Worm (Caenorhabditis elegans) whole organism, young adult: Measurements from ENCODE around the gene F20D12.7.

Source experiments
- C06A6.2 ChIP-seq: fragments of 200-800 bp; sonication (Bioruptor generic); conservative IDR thresholded peaks from 2 replicates; pipeline ENCODE4 v1.3.6; 2022; ENCODE audit warnings: missing genetic modification characterization, missing compliant biosample characterization
- C17E4.6 ChIP-seq: fragments of 200-800 bp; sonication (Bioruptor generic); IDR thresholded peaks from 2 replicates; pipeline ENCODE4 v1.3.6; 2022; ENCODE audit warnings: missing genetic modification reagents, missing genetic modification characterization, missing compliant biosample characterization
- D2030.7 ChIP-seq: fragments of 200-800 bp; sonication (Bioruptor generic); IDR thresholded peaks from 2 replicates; pipeline ENCODE4 v1.3.6; 2022; ENCODE audit warnings: missing genetic modification reagents, missing genetic modification characterization, missing compliant biosample characterization
- F10E7.11 ChIP-seq: sonication (generic microtip); optimal IDR thresholded peaks from 2 replicates; lab custom pipeline; 2017; ENCODE audit warnings: mild to moderate bottlenecking, missing genetic modification characterization, moderate library complexity, missing compliant biosample characterization
- F49E8.2 ChIP-seq: sonication (generic microtip); optimal IDR thresholded peaks from 3 replicates; lab custom pipeline; 2017; ENCODE audit warnings: missing genetic modification characterization, mild to moderate bottlenecking, missing compliant biosample characterization, antibody characterized with exemption, moderate library complexity; ENCODE audit not compliant: insufficient read depth
- F52B5.7 ChIP-seq: sonication (generic microtip); optimal IDR thresholded peaks from 2 replicates; lab custom pipeline; 2016; ENCODE audit warnings: mild to moderate bottlenecking, missing genetic modification characterization, missing compliant biosample characterization
- F57A8.1 ChIP-seq: fragments of 200-800 bp; sonication (Bioruptor generic); optimal IDR thresholded peaks from 2 replicates; lab custom pipeline; 2018; ENCODE audit warnings: mild to moderate bottlenecking, missing genetic modification characterization, moderate library complexity, missing compliant biosample characterization
- K12H6.12 ChIP-seq: fragments of 200-800 bp; sonication (Bioruptor generic); optimal IDR thresholded peaks from 2 replicates; lab custom pipeline; 2018; ENCODE audit warnings: mild to moderate bottlenecking, missing genetic modification characterization, missing compliant biosample characterization
- ZK185.1 ChIP-seq: sonication (generic microtip); optimal IDR thresholded peaks from 2 replicates; lab custom pipeline; 2016; ENCODE audit warnings: mild to moderate bottlenecking, missing genetic modification characterization, missing compliant biosample characterization; ENCODE audit not compliant: poor library complexity, severe bottlenecking
- akir-1 ChIP-seq: fragments of 200-800 bp; sonication (Bioruptor generic); optimal IDR thresholded peaks from 2 replicates; lab custom pipeline; 2018; ENCODE audit warnings: mild to moderate bottlenecking, missing genetic modification characterization, moderate library complexity, missing compliant biosample characterization
- ama-1 ChIP-seq, 3 experiments: fragments of 150-350 bp in 1 of 3; sonication (generic microtip) in 2 of 3; optimal IDR thresholded peaks; 2 replicates each; lab custom pipeline; 2014 to 2018; ENCODE audit warnings: missing biosample characterization in 2 of 3, missing genetic modification characterization in 2 of 3, missing genetic modification reagents in 2 of 3
- aptf-3 ChIP-seq: fragments of 200-800 bp; sonication (Bioruptor generic); IDR thresholded peaks from 2 replicates; pipeline ENCODE4 v1.3.6; 2022; ENCODE audit warnings: missing genetic modification characterization, missing compliant biosample characterization
- athp-1 ChIP-seq: sonication (generic microtip); optimal IDR thresholded peaks from 2 replicates; lab custom pipeline; 2017; ENCODE audit warnings: mild to moderate bottlenecking, missing genetic modification characterization, missing compliant biosample characterization
- attf-3 ChIP-seq: fragments of 200-800 bp; sonication (Bioruptor generic); conservative IDR thresholded peaks from 2 replicates; pipeline ENCODE4 v1.3.6; 2022; ENCODE audit warnings: missing genetic modification reagents, missing genetic modification characterization, missing compliant biosample characterization
- bed-1 ChIP-seq: fragments of 200-800 bp; sonication (Bioruptor generic); IDR thresholded peaks from 2 replicates; pipeline ENCODE4 v1.3.6; 2022; ENCODE audit warnings: missing genetic modification reagents, missing genetic modification characterization, missing compliant biosample characterization
- bed-2 ChIP-seq: fragments of 200-800 bp; sonication (Bioruptor generic); IDR thresholded peaks from 2 replicates; pipeline ENCODE4 v1.3.6; 2022; ENCODE audit warnings: missing genetic modification reagents, missing genetic modification characterization, missing compliant biosample characterization
- cebp-1 ChIP-seq, 2 experiments: fragments of 200-800 bp in 1 of 2; sonication (Bioruptor generic) in 1 of 2; sonication (generic microtip) in 1 of 2; IDR thresholded peaks in 1 of 2; optimal IDR thresholded peaks in 1 of 2; 2 replicates each; pipeline versions ENCODE4 v1.3.6 to Lab custom; 2017 to 2022; ENCODE audit warnings: missing compliant biosample characterization in 2 of 2, missing genetic modification characterization in 2 of 2, mild to moderate bottlenecking in 1 of 2, missing genetic modification reagents in 1 of 2, moderate library complexity in 1 of 2
- cebp-2 ChIP-seq: fragments of 200-800 bp; sonication (Bioruptor generic); IDR thresholded peaks from 2 replicates; pipeline ENCODE4 v1.3.6; 2022; ENCODE audit warnings: missing genetic modification characterization, missing compliant biosample characterization
- ceh-100 ChIP-seq: fragments of 200-800 bp; sonication (Bioruptor generic); IDR thresholded peaks from 2 replicates; pipeline ENCODE4 v1.3.6; 2022; ENCODE audit warnings: missing genetic modification reagents, missing genetic modification characterization, missing compliant biosample characterization
- ceh-40 ChIP-seq: fragments of 200-800 bp; sonication (Bioruptor generic); IDR thresholded peaks from 2 replicates; pipeline ENCODE4 v1.3.6; 2022; ENCODE audit warnings: missing genetic modification characterization, missing compliant biosample characterization
- ceh-58 ChIP-seq: fragments of 200-800 bp; sonication (Bioruptor generic); IDR thresholded peaks from 2 replicates; pipeline ENCODE4 v1.3.6; 2022; ENCODE audit warnings: missing genetic modification characterization, missing compliant biosample characterization
- ceh-91 ChIP-seq: fragments of 200-800 bp; sonication (Bioruptor generic); IDR thresholded peaks from 2 replicates; pipeline ENCODE4 v1.3.6; 2022; ENCODE audit warnings: missing genetic modification reagents, missing genetic modification characterization, missing compliant biosample characterization
- die-1 ChIP-seq: sonication (generic microtip); optimal IDR thresholded peaks from 2 replicates; lab custom pipeline; 2016; ENCODE audit warnings: missing genotype, mild to moderate bottlenecking, missing genetic modification characterization, missing compliant biosample characterization
- dox-1 ChIP-seq: fragments of 200-800 bp; sonication (Bioruptor generic); IDR thresholded peaks from 2 replicates; pipeline ENCODE4 v1.3.6; 2022; ENCODE audit warnings: missing genetic modification reagents, missing genetic modification characterization, missing compliant biosample characterization
- egl-44 ChIP-seq: fragments of 200-800 bp; sonication (Bioruptor generic); IDR thresholded peaks from 2 replicates; pipeline ENCODE4 v1.3.6; 2022; ENCODE audit warnings: missing genetic modification reagents, missing genetic modification characterization, missing compliant biosample characterization
- fkh-3 ChIP-seq: sonication (generic microtip); optimal IDR thresholded peaks from 2 replicates; lab custom pipeline; 2016; ENCODE audit warnings: mild to moderate bottlenecking, missing genetic modification characterization, missing compliant biosample characterization
- him-1 ChIP-seq: sonication (generic microtip); optimal IDR thresholded peaks from 2 replicates; lab custom pipeline; 2016; ENCODE audit warnings: missing genotype, missing genetic modification reagents, missing genetic modification characterization, missing compliant biosample characterization
- hmg-20 ChIP-seq: fragments of 200-800 bp; sonication (Bioruptor generic); IDR thresholded peaks from 2 replicates; pipeline ENCODE4 v1.3.6; 2022; ENCODE audit warnings: missing genetic modification reagents, missing genetic modification characterization, missing compliant biosample characterization
- hsf-1 ChIP-seq: fragments of 200-800 bp; sonication (Bioruptor generic); IDR thresholded peaks from 2 replicates; pipeline ENCODE4 v1.3.6; 2022; ENCODE audit warnings: missing genetic modification reagents, missing genetic modification characterization, missing compliant biosample characterization
- let-526 ChIP-seq: fragments of 200-800 bp; sonication (Bioruptor generic); IDR thresholded peaks from 2 replicates; pipeline ENCODE4 v1.3.6; 2022; ENCODE audit warnings: missing genetic modification reagents, missing genetic modification characterization, missing compliant biosample characterization
- let-607 ChIP-seq, 2 experiments: fragments of 200-800 bp in 1 of 2; sonication (Bioruptor generic) in 1 of 2; sonication (generic microtip) in 1 of 2; optimal IDR thresholded peaks; 2 replicates each; lab custom pipeline; 2016 to 2018; ENCODE audit warnings: mild to moderate bottlenecking in 2 of 2, missing compliant biosample characterization in 2 of 2, missing genetic modification characterization in 2 of 2, moderate library complexity in 2 of 2, missing genotype in 1 of 2
- lin-35 ChIP-seq, 3 experiments: fragments of 150-350 bp in 2 of 3; sonication (generic microtip) in 1 of 3; optimal IDR thresholded peaks; 2 replicates each; lab custom pipeline; 2014 to 2018; ENCODE audit warnings: missing biosample characterization in 3 of 3, missing genetic modification characterization in 3 of 3, missing genetic modification reagents in 3 of 3
- lir-1 ChIP-seq: fragments of 200-800 bp; sonication (Bioruptor generic); conservative IDR thresholded peaks from 2 replicates; pipeline ENCODE4 v1.3.6; 2022; ENCODE audit warnings: missing genetic modification reagents, missing genetic modification characterization, missing compliant biosample characterization
- lsl-1 ChIP-seq: fragments of 200-800 bp; sonication (Bioruptor generic); optimal IDR thresholded peaks from 2 replicates; lab custom pipeline; 2018; ENCODE audit warnings: mild to moderate bottlenecking, missing genetic modification characterization, moderate library complexity, missing compliant biosample characterization
- mes-4 ChIP-seq: sonication (generic microtip); optimal IDR thresholded peaks from 2 replicates; lab custom pipeline; 2016; ENCODE audit warnings: missing genotype, missing genetic modification characterization, missing compliant biosample characterization
- nhr-120 ChIP-seq: fragments of 200-800 bp; sonication (Bioruptor generic); IDR thresholded peaks from 2 replicates; pipeline ENCODE4 v1.3.6; 2022; ENCODE audit warnings: missing genetic modification characterization, missing compliant biosample characterization
- nhr-90 ChIP-seq: sonication (generic microtip); optimal IDR thresholded peaks from 2 replicates; lab custom pipeline; 2016; ENCODE audit warnings: missing genotype, mild to moderate bottlenecking, missing genetic modification characterization, missing compliant biosample characterization
- rcor-1 ChIP-seq: fragments of 200-800 bp; sonication (Bioruptor generic); IDR thresholded peaks from 2 replicates; pipeline ENCODE4 v1.3.6; 2022; ENCODE audit warnings: missing genetic modification reagents, missing genetic modification characterization, missing compliant biosample characterization
- rec-8 ChIP-seq, 2 experiments: sonication (generic microtip); optimal IDR thresholded peaks; 2 replicates each; lab custom pipeline; 2016; ENCODE audit warnings: mild to moderate bottlenecking in 2 of 2, missing genetic modification characterization in 2 of 2, missing genetic modification reagents in 2 of 2, missing genotype in 2 of 2, missing biosample characterization in 1 of 2, missing compliant biosample characterization in 1 of 2, moderate library complexity in 1 of 2
- rpc-1 ChIP-seq, 2 experiments: fragments of 150-350 bp in 1 of 2; sonication (generic microtip) in 1 of 2; optimal IDR thresholded peaks; 2 replicates each; lab custom pipeline; 2014 to 2018; ENCODE audit warnings: missing biosample characterization in 1 of 2, missing genetic modification characterization in 1 of 2, missing genetic modification reagents in 1 of 2, missing genotype in 1 of 2
- snpc-3.4 ChIP-seq: sonication (generic microtip); optimal IDR thresholded peaks from 2 replicates; lab custom pipeline; 2017; ENCODE audit warnings: missing genetic modification characterization, mild to moderate bottlenecking, missing compliant biosample characterization, antibody characterized with exemption, moderate library complexity, missing genotype, missing genetic modification reagents
- tbx-9 ChIP-seq: sonication (generic microtip); optimal IDR thresholded peaks from 2 replicates; lab custom pipeline; 2016; ENCODE audit warnings: borderline replicate concordance, missing genetic modification characterization, inconsistent platforms, missing compliant biosample characterization
- tlf-1 ChIP-seq: fragments of 200-800 bp; sonication (Bioruptor generic); optimal IDR thresholded peaks from 2 replicates; lab custom pipeline; 2018; ENCODE audit warnings: mild to moderate bottlenecking, missing genetic modification characterization, missing compliant biosample characterization
- xnd-1 ChIP-seq: sonication (generic microtip); optimal IDR thresholded peaks from 2 replicates; lab custom pipeline; 2016; ENCODE audit warnings: missing genotype, missing genetic modification reagents, missing genetic modification characterization, missing compliant biosample characterization
- ztf-22 ChIP-seq: fragments of 200-800 bp; sonication (Bioruptor generic); optimal IDR thresholded peaks from 2 replicates; lab custom pipeline; 2018; ENCODE audit warnings: mild to moderate bottlenecking, missing genetic modification characterization, moderate library complexity, missing compliant biosample characterization
- ztf-25 ChIP-seq: fragments of 200-800 bp; sonication (Bioruptor generic); IDR thresholded peaks from 2 replicates; pipeline ENCODE4 v1.3.6; 2022; ENCODE audit warnings: missing genetic modification reagents, missing genetic modification characterization, missing compliant biosample characterization
- ztf-28 ChIP-seq: fragments of 200-800 bp; sonication (Bioruptor generic); IDR thresholded peaks from 2 replicates; pipeline ENCODE4 v1.3.6; 2022; ENCODE audit warnings: missing genetic modification reagents, missing genetic modification characterization, missing compliant biosample characterization

The F20D12.7 gene

ce11 chrIV:7958092-7958491 lies 19.4 kb upstream of the F20D12.7 start (continued):
- TF ChIP-seq cebp-2 (GFP tag; lab: Robert Waterston, UW) (no peak), attf-3 (GFP tag; lab: Robert Waterston, UW) (no peak; the same call in 1 of the 2 replicates), ceh-58 (GFP tag; lab: Robert Waterston, UW) (no peak), tbx-9 (tag; lab: Kevin White, UChicago) (no peak), ceh-40 (GFP tag; lab: Robert Waterston, UW) (no peak), D2030.7 (peak; percentile 81), die-1 (tag; lab: Kevin White, UChicago) (no peak), C06A6.2 (GFP tag; lab: Robert Waterston, UW) (no peak), fkh-3 (no peak), F52B5.7 (tag; lab: Kevin White, UChicago) (no peak), nhr-120 (GFP tag; lab: Robert Waterston, UW) (no peak), lsl-1 (GFP tag; lab: Kevin White, UChicago) (peak; percentile 92), rec-8 (tag; optimal IDR thresholded peaks at IDR 0.05; lab: Kevin White, UChicago) (no peak), cebp-1 (GFP tag; IDR thresholded peaks at IDR 0.05; lab: Robert Waterston, UW) (no peak), cebp-1 (tag; optimal IDR thresholded peaks at IDR 0.05; lab: Kevin White, UChicago) (no peak), ztf-25 (GFP tag; lab: Robert Waterston, UW) (no peak), hmg-20 (GFP tag; lab: Robert Waterston, UW) (no peak), ama-1 (optimal IDR thresholded peaks at IDR 0.05; lab: Kevin White, UChicago) (no peak), ama-1 (GFP tag; optimal IDR thresholded peaks at IDR 0.05; lab: Kevin White, UChicago) (no peak), bed-1 (GFP tag; lab: Robert Waterston, UW) (no peak), him-1 (tag; lab: Kevin White, UChicago) (peak; percentile 7), F10E7.11 (tag; lab: Kevin White, UChicago) (no peak), akir-1 (GFP tag; lab: Kevin White, UChicago) (no peak), tlf-1 (GFP tag; lab: Kevin White, UChicago) (peak; percentile 61), lin-35 (GFP tag; optimal IDR thresholded peaks at IDR 0.05; lab: Kevin White, UChicago) (no peak), ceh-91 (peak; percentile 84), snpc-3.4 (tag; lab: Kevin White, UChicago) (peak; percentile 81), rcor-1 (no peak), ztf-22 (GFP tag; lab: Kevin White, UChicago) (no peak), xnd-1 (peak; percentile 71), K12H6.12 (tag; lab: Kevin White, UChicago) (no peak), athp-1 (tag; lab: Kevin White, UChicago) (no peak), let-526 (GFP tag; lab: Robert Waterston, UW) (no peak), dox-1 (GFP tag; lab: Robert Waterston, UW) (peak; percentile 54), hsf-1 (GFP tag; lab: Robert Waterston, UW) (peak; percentile 97), F49E8.2 (tag; lab: Kevin White, UChicago) (peak; percentile 81), rpc-1 (optimal IDR thresholded peaks at IDR 0.05; lab: Kevin White, UChicago) (no peak), rpc-1 (tag; optimal IDR thresholded peaks at IDR 0.05; lab: Kevin White, UChicago) (no peak), ceh-100 (no peak), egl-44 (GFP tag; lab: Robert Waterston, UW) (no peak), lir-1 (GFP tag; lab: Robert Waterston, UW) (no peak), nhr-90 (no peak), aptf-3 (no peak), let-607 (tag; optimal IDR thresholded peaks at IDR 0.05; lab: Kevin White, UChicago) (no peak), bed-2 (GFP tag; lab: Robert Waterston, UW) (no peak), C17E4.6 (GFP tag; lab: Robert Waterston, UW) (0 out of 2 replicates have a peak, but pooled peaks have one; percentile 11), ZK185.1 (tag; lab: Kevin White, UChicago) (no peak), ztf-28 (GFP tag; lab: Robert Waterston, UW) (no peak), F57A8.1 (GFP tag; lab: Kevin White, UChicago) (no peak), mes-4 (tag; lab: Kevin White, UChicago) (no peak)
